Worm (Caenorhabditis elegans) whole organism, L1 larva: ENCODE data around the gene lgc-14.

Source experiments
- aly-2 ChIP-seq: fragments of 150-350 bp; optimal IDR thresholded peaks from 2 replicates; lab custom pipeline; 2014; ENCODE audit warnings: missing biosample characterization, missing genetic modification characterization
- efl-3 ChIP-seq: fragments of 200-800 bp; sonication (Bioruptor generic); optimal IDR thresholded peaks from 2 replicates; lab custom pipeline; 2018; ENCODE audit warnings: mild to moderate bottlenecking, missing genetic modification characterization, missing compliant biosample characterization
- egl-13 ChIP-seq: sonication (generic microtip); optimal IDR thresholded peaks from 2 replicates; lab custom pipeline; 2016; ENCODE audit warnings: missing genotype, missing genetic modification reagents, missing genetic modification characterization, missing compliant biosample characterization
- egl-27 ChIP-seq, 2 experiments: fragments of 150-350 bp in 1 of 2; sonication (generic microtip); optimal IDR thresholded peaks; 3 replicates each; lab custom pipeline; 2017 to 2018; ENCODE audit warnings: missing biosample characterization in 2 of 2, missing genetic modification characterization in 2 of 2, missing genetic modification reagents in 2 of 2
- elt-3 ChIP-seq, 6 experiments: fragments of 150-350 bp in 1 of 6; sonication (generic microtip); optimal IDR thresholded peaks; 2 replicates each; lab custom pipeline; 2017 to 2018; ENCODE audit warnings: missing biosample characterization in 6 of 6, missing genetic modification characterization in 6 of 6, inconsistent platforms in 1 of 6
- fkh-10 ChIP-seq: sonication (generic microtip); optimal IDR thresholded peaks from 2 replicates; lab custom pipeline; 2017; ENCODE audit warnings: missing biosample characterization, missing genetic modification reagents, missing genetic modification characterization
- lin-13 ChIP-seq: fragments of 150-350 bp; optimal IDR thresholded peaks from 2 replicates; lab custom pipeline; 2014; ENCODE audit warnings: missing biosample characterization, missing genetic modification reagents, missing genetic modification characterization
- mdl-1 ChIP-seq, 2 experiments: fragments of 150-350 bp; optimal IDR thresholded peaks; 2 replicates each; lab custom pipeline; 2014 to 2017; ENCODE audit warnings: missing biosample characterization in 2 of 2, missing genetic modification characterization in 2 of 2, inconsistent platforms in 1 of 2
- nhr-76 ChIP-seq: sonication (generic microtip); optimal IDR thresholded peaks from 2 replicates; lab custom pipeline; 2017; ENCODE audit warnings: missing biosample characterization, missing genetic modification characterization
- pag-3 ChIP-seq: sonication (generic microtip); optimal IDR thresholded peaks from 2 replicates; lab custom pipeline; 2017; ENCODE audit warnings: missing genetic modification characterization, mild to moderate bottlenecking, missing compliant biosample characterization, antibody characterized with exemption, borderline replicate concordance; ENCODE audit not compliant: insufficient read depth
- pqm-1 ChIP-seq: sonication (generic microtip); optimal IDR thresholded peaks from 3 replicates; lab custom pipeline; 2017; ENCODE audit warnings: missing biosample characterization, missing genetic modification characterization
- unc-130 ChIP-seq: fragments of 150-350 bp; optimal IDR thresholded peaks from 2 replicates; lab custom pipeline; 2017; ENCODE audit warnings: missing biosample characterization, missing genetic modification characterization, inconsistent platforms
- unc-62 ChIP-seq: fragments of 150-350 bp; optimal IDR thresholded peaks from 2 replicates; lab custom pipeline; 2014; ENCODE audit warnings: missing biosample characterization, missing genetic modification reagents, missing genetic modification characterization
- ztf-4 ChIP-seq: fragments of 150-350 bp; optimal IDR thresholded peaks from 2 replicates; lab custom pipeline; 2014; ENCODE audit warnings: missing biosample characterization, missing genetic modification characterization

DNA sequence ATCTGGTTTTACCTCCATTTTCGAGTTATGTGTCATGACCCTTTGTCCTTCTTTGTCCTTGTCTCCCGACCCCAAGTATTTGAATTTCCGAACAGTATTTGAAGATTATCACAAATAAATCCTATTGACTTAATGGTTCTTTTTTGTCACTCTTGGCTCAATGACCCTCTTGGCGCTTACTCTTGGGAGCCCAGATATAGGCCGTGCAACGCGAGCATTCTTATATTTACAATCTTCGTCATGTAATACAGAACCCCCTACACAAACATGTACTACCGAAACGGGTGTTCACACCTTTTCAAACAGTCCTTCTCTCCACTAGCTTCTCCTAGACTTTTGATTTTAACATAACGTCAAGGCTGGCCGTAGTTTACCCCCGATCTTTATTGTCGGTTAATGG is 32.4 kb downstream of the lgc-14 start, which contains the start of gene M153.5:
- no peak for TF ChIP-seq unc-62 (GFP tag; lab: Kevin White, UChicago)
- TF ChIP-seq efl-3 (GFP tag; lab: Kevin White, UChicago): no peak
- TF ChIP-seq aly-2 (tag; lab: Kevin White, UChicago): no peak
- no peak for TF ChIP-seq egl-27 (tag; optimal IDR thresholded peaks at IDR 0.05; lab: Kevin White, UChicago)
- no peak for TF ChIP-seq pag-3 (tag; lab: Kevin White, UChicago)
- TF ChIP-seq unc-130 (tag; lab: Kevin White, UChicago): no peak
- no peak for TF ChIP-seq pqm-1
- TF ChIP-seq fkh-10 (GFP tag; lab: Kevin White, UChicago): no peak
- TF ChIP-seq elt-3 (tag; optimal IDR thresholded peaks at IDR 0.05; lab: Kevin White, UChicago): no peak
- TF ChIP-seq ztf-4 (tag; lab: Kevin White, UChicago): no peak
- no peak for TF ChIP-seq egl-13 (tag; lab: Kevin White, UChicago)
- no peak for TF ChIP-seq lin-13 (GFP tag; lab: Kevin White, UChicago)
- no peak for TF ChIP-seq nhr-76 (tag; lab: Kevin White, UChicago)
- TF ChIP-seq mdl-1 (tag; optimal IDR thresholded peaks at IDR 0.05; lab: Kevin White, UChicago): no peak
